Fruit fly (Drosophila melanogaster): ENCODE measurements around the gene CG11619.
A peak's percentile ranks its signal among the peaks of the same experiment; 100 is the strongest.

- TF ChIP-seq EcR (GFP tag; optimal IDR thresholded peaks at IDR 0.05) (no peak), Pif1B (GFP tag; optimal IDR thresholded peaks at IDR 0.05) (peak; percentile 7), CG14655 (GFP tag; optimal IDR thresholded peaks at IDR 0.05) (peak; percentile 23), CG9948 (tag; optimal IDR thresholded peaks at IDR 0.05) (peak; percentile 51), CG8301 (tag; optimal IDR thresholded peaks at IDR 0.05) (peak; percentile 15), Ets98B (GFP tag; IDR thresholded peaks at IDR 0.05) (no peak), fd96Ca (GFP tag; IDR thresholded peaks at IDR 0.05) (0 out of 3 replicates have a peak, but pooled peaks have one; percentile 19), CG32121 (GFP tag; IDR thresholded peaks at IDR 0.05) (no peak), CG17806 (tag; optimal IDR thresholded peaks at IDR 0.05) (peak; percentile 50), CG4496 (GFP tag; IDR thresholded peaks at IDR 0.05) (peak; percentile 56; the same call in 1 of the 3 replicates)
Measured at dm6 chr3L:19024800-19025199, 36.7 kb upstream of the CG11619 start.

Data from whole organism, pupa.